Fruit fly (Drosophila melanogaster) whole organism, embryonic: Measurements from ENCODE around the gene CG15916.

ENCODE experiments used
- CG1024 ChIP-seq: fragments of 200-800 bp; sonication (Bioruptor generic); IDR thresholded peaks from 2 replicates; pipeline ENCODE4 v1.3.6; 2022; ENCODE audit warnings: missing biosample characterization, missing genetic modification characterization
- CG10431 ChIP-seq: fragments of 200-800 bp; sonication (Bioruptor generic); optimal IDR thresholded peaks from 3 replicates; lab custom pipeline; 2018; ENCODE audit warnings: missing biosample characterization, mild to moderate bottlenecking, missing genetic modification characterization
- CG10959 ChIP-seq: fragments of 200-800 bp; sonication (Bioruptor generic); IDR thresholded peaks from 2 replicates; pipeline ENCODE4 v1.3.6; 2022; ENCODE audit warnings: missing biosample characterization, missing genetic modification characterization
- CG11696 ChIP-seq: fragments of 200-800 bp; sonication (Bioruptor generic); IDR thresholded peaks from 2 replicates; pipeline ENCODE4 v1.3.6; 2022; ENCODE audit warnings: missing biosample characterization, missing genetic modification characterization
- CG13287 ChIP-seq: fragments of 200-800 bp; sonication (Bioruptor generic); IDR thresholded peaks from 2 replicates; pipeline ENCODE4 v1.3.6; 2022; ENCODE audit warnings: missing biosample characterization, missing genetic modification characterization; ENCODE audit not compliant: partially characterized antibody
- CG16813 ChIP-seq: fragments of 200-800 bp; sonication (Bioruptor generic); IDR thresholded peaks from 3 replicates; pipeline ENCODE4 v1.3.6; 2022; ENCODE audit warnings: missing biosample characterization, missing genetic modification characterization; ENCODE audit not compliant: partially characterized antibody
- CG17186 ChIP-seq: fragments of 200-800 bp; sonication (Bioruptor generic); optimal IDR thresholded peaks from 3 replicates; lab custom pipeline; 2017; ENCODE audit warnings: missing biosample characterization, missing genetic modification reagents, missing genetic modification characterization
- CG1792 ChIP-seq: fragments of 200-800 bp; sonication (Bioruptor generic); optimal IDR thresholded peaks from 2 replicates; lab custom pipeline; 2016; ENCODE audit warnings: missing biosample characterization, missing genetic modification characterization
- CG18262 ChIP-seq: fragments of 200-800 bp; optimal IDR thresholded peaks from 3 replicates; lab custom pipeline; 2019; ENCODE audit warnings: missing biosample characterization, mild to moderate bottlenecking, missing genetic modification characterization, moderate library complexity
- CG2875 ChIP-seq: fragments of 200-800 bp; sonication (Bioruptor generic); optimal IDR thresholded peaks from 2 replicates; lab custom pipeline; 2017; ENCODE audit warnings: missing biosample characterization, mild to moderate bottlenecking, missing genetic modification characterization, missing genetic modification reagents
- CG30020 ChIP-seq: fragments of 200-800 bp; optimal IDR thresholded peaks from 2 replicates; lab custom pipeline; 2019; ENCODE audit warnings: missing biosample characterization, mild to moderate bottlenecking, missing genetic modification characterization, moderate library complexity
- CG34224 ChIP-seq: fragments of 200-800 bp; sonication (Bioruptor generic); IDR thresholded peaks from 3 replicates; pipeline ENCODE4 v1.3.6; 2022; ENCODE audit warnings: missing biosample characterization, missing genetic modification characterization; ENCODE audit not compliant: partially characterized antibody
- CG4730 ChIP-seq: fragments of 200-800 bp; sonication (Bioruptor generic); IDR thresholded peaks from 2 replicates; pipeline ENCODE4 v1.3.6; 2022; ENCODE audit warnings: missing biosample characterization, missing genetic modification characterization
- CG6765 ChIP-seq: fragments of 200-800 bp; sonication (Bioruptor generic); optimal IDR thresholded peaks from 3 replicates; lab custom pipeline; 2017; ENCODE audit warnings: missing biosample characterization, mild to moderate bottlenecking, missing genetic modification characterization
- CG6791 ChIP-seq: fragments of 200-800 bp; sonication (Bioruptor generic); IDR thresholded peaks from 3 replicates; pipeline ENCODE4 v1.3.6; 2022; ENCODE audit warnings: missing biosample characterization, missing genetic modification characterization; ENCODE audit not compliant: partially characterized antibody
- CG7357 ChIP-seq: fragments of 200-800 bp; sonication (Bioruptor generic); IDR thresholded peaks from 3 replicates; pipeline ENCODE4 v1.3.6; 2022; ENCODE audit warnings: missing biosample characterization, missing genetic modification characterization
- CG7372 ChIP-seq: fragments of 200-800 bp; sonication (Bioruptor generic); IDR thresholded peaks from 2 replicates; pipeline ENCODE4 v1.3.6; 2022; ENCODE audit warnings: missing biosample characterization, missing genetic modification characterization
- CG7987 ChIP-seq: fragments of 200-800 bp; sonication (Bioruptor generic); optimal IDR thresholded peaks from 2 replicates; lab custom pipeline; 2018; ENCODE audit warnings: missing biosample characterization, mild to moderate bottlenecking, missing genetic modification characterization, moderate library complexity
- CG8388 ChIP-seq: fragments of 200-800 bp; sonication (Bioruptor generic); optimal IDR thresholded peaks from 2 replicates; lab custom pipeline; 2019; ENCODE audit warnings: missing biosample characterization, mild to moderate bottlenecking, missing genetic modification characterization, moderate library complexity
- CoRest ChIP-seq: fragments of 200-800 bp; sonication (Bioruptor generic); optimal IDR thresholded peaks from 3 replicates; lab custom pipeline; 2018; ENCODE audit warnings: missing biosample characterization, mild to moderate bottlenecking, missing genetic modification characterization, moderate library complexity
- Deaf1 ChIP-seq: fragments of 200-800 bp; optimal IDR thresholded peaks from 3 replicates; lab custom pipeline; 2019; ENCODE audit warnings: missing biosample characterization, mild to moderate bottlenecking, missing genetic modification characterization, moderate library complexity
- Dp ChIP-seq: fragments of 200-800 bp; sonication (Bioruptor generic); optimal IDR thresholded peaks from 2 replicates; lab custom pipeline; 2018; ENCODE audit warnings: missing biosample characterization, mild to moderate bottlenecking, missing genetic modification characterization, moderate library complexity
- Dref ChIP-seq: fragments of 200-800 bp; sonication (Bioruptor generic); IDR thresholded peaks from 2 replicates; pipeline ENCODE4 v1.3.6; 2022; ENCODE audit warnings: missing biosample characterization, missing genetic modification characterization
- E2f2 ChIP-seq: fragments of 200-800 bp; sonication (Bioruptor generic); IDR thresholded peaks from 2 replicates; pipeline ENCODE4 v1.3.6; 2022; ENCODE audit warnings: missing biosample characterization, missing genetic modification characterization
- Ets65A ChIP-seq: fragments of 200-800 bp; sonication (Bioruptor generic); peaks from one replicate; lab custom pipeline; 2016; ENCODE audit warnings: missing biosample characterization, missing genetic modification characterization
- Hsf ChIP-seq: fragments of 200-800 bp; sonication (Bioruptor generic); optimal IDR thresholded peaks from 3 replicates; lab custom pipeline; 2016; ENCODE audit warnings: missing biosample characterization, missing genetic modification characterization
- Lhr ChIP-seq: fragments of 200-800 bp; sonication (Bioruptor generic); optimal IDR thresholded peaks from 3 replicates; lab custom pipeline; 2017; ENCODE audit warnings: mild to moderate bottlenecking, missing biosample characterization, missing genetic modification reagents, missing genetic modification characterization
- Mrtf ChIP-seq: fragments of 200-800 bp; sonication (Bioruptor generic); IDR thresholded peaks from 3 replicates; pipeline ENCODE4 v1.3.6; 2022; ENCODE audit warnings: missing biosample characterization, missing genetic modification characterization
- Nf-YC ChIP-seq: fragments of 200-800 bp; optimal IDR thresholded peaks from 3 replicates; lab custom pipeline; 2019; ENCODE audit warnings: missing biosample characterization, mild to moderate bottlenecking, missing genetic modification characterization, moderate library complexity
- Opbp ChIP-seq: fragments of 200-800 bp; sonication (Bioruptor generic); IDR thresholded peaks from 3 replicates; pipeline ENCODE4 v1.3.6; 2022; ENCODE audit warnings: missing biosample characterization, missing genetic modification characterization; ENCODE audit not compliant: partially characterized antibody
- Poxn ChIP-seq: fragments of 200-800 bp; sonication (Bioruptor generic); IDR thresholded peaks from 2 replicates; pipeline ENCODE4 v1.3.6; 2022; ENCODE audit warnings: missing biosample characterization, missing genetic modification characterization
- Rfx ChIP-seq: fragments of 200-800 bp; sonication (Bioruptor generic); IDR thresholded peaks from 2 replicates; pipeline ENCODE4 v1.3.6; 2022; ENCODE audit warnings: missing biosample characterization, missing genetic modification characterization
- Sox100B ChIP-seq: fragments of 200-800 bp; sonication (Bioruptor generic); optimal IDR thresholded peaks from 3 replicates; lab custom pipeline; 2018; ENCODE audit warnings: missing biosample characterization, mild to moderate bottlenecking, missing genetic modification characterization
- Sry-β ChIP-seq: fragments of 200-800 bp; sonication (Bioruptor generic); optimal IDR thresholded peaks from 2 replicates; lab custom pipeline; 2018; ENCODE audit warnings: missing biosample characterization, mild to moderate bottlenecking, missing genetic modification characterization, moderate library complexity
- Tbp ChIP-seq: fragments of >200 bp; optimal IDR thresholded peaks from 2 replicates; lab custom pipeline; 2018; ENCODE audit warnings: missing biosample characterization, missing genetic modification characterization
- Xbp1 ChIP-seq: fragments of 200-800 bp; sonication (Bioruptor generic); optimal IDR thresholded peaks from 3 replicates; lab custom pipeline; 2016; ENCODE audit warnings: missing biosample characterization, mild to moderate bottlenecking, missing genetic modification characterization
- aop ChIP-seq: fragments of 200-800 bp; sonication (Bioruptor generic); IDR thresholded peaks from 2 replicates; pipeline ENCODE4 v1.3.6; 2022; ENCODE audit warnings: missing biosample characterization, missing genetic modification characterization
- br ChIP-seq: fragments of >200 bp; optimal IDR thresholded peaks from 2 replicates; lab custom pipeline; 2017
- crc ChIP-seq: fragments of 200-800 bp; sonication (Bioruptor generic); optimal IDR thresholded peaks from 2 replicates; lab custom pipeline; 2016; ENCODE audit warnings: missing biosample characterization, missing genetic modification characterization
- exex ChIP-seq: fragments of 200-800 bp; sonication (Bioruptor generic); optimal IDR thresholded peaks from 4 replicates; lab custom pipeline; 2018; ENCODE audit warnings: missing biosample characterization, mild to moderate bottlenecking, missing genetic modification characterization, moderate library complexity
- fd64A ChIP-seq: fragments of 200-800 bp; sonication (Bioruptor generic); optimal IDR thresholded peaks from 3 replicates; lab custom pipeline; 2018; ENCODE audit warnings: missing biosample characterization, mild to moderate bottlenecking, missing genetic modification characterization
- gfzf ChIP-seq: fragments of 200-800 bp; sonication (Bioruptor generic); optimal IDR thresholded peaks from 2 replicates; lab custom pipeline; 2016; ENCODE audit warnings: missing biosample characterization, mild to moderate bottlenecking, missing genetic modification characterization, moderate library complexity
- her ChIP-seq: fragments of 200-800 bp; sonication (Bioruptor generic); optimal IDR thresholded peaks from 2 replicates; lab custom pipeline; 2016; ENCODE audit warnings: missing biosample characterization, missing genetic modification characterization
- ken ChIP-seq: fragments of 200-800 bp; sonication (Bioruptor generic); IDR thresholded peaks from 3 replicates; pipeline ENCODE4 v1.3.6; 2022; ENCODE audit warnings: missing biosample characterization, missing genetic modification characterization
- odd ChIP-seq: fragments of 200-800 bp; sonication (Bioruptor generic); optimal IDR thresholded peaks from 2 replicates; lab custom pipeline; 2017; ENCODE audit warnings: missing biosample characterization, mild to moderate bottlenecking, missing genetic modification characterization
- pfk ChIP-seq: fragments of 200-800 bp; sonication (Bioruptor generic); optimal IDR thresholded peaks from 2 replicates; lab custom pipeline; 2018; ENCODE audit warnings: missing biosample characterization, mild to moderate bottlenecking, missing genetic modification characterization, moderate library complexity
- pzg ChIP-seq: fragments of 200-800 bp; sonication (Bioruptor generic); optimal IDR thresholded peaks from 3 replicates; lab custom pipeline; 2018; ENCODE audit warnings: missing biosample characterization, mild to moderate bottlenecking, missing genetic modification characterization, moderate library complexity
- ro ChIP-seq: fragments of 200-800 bp; sonication (Bioruptor generic); IDR thresholded peaks from 2 replicates; pipeline ENCODE4 v1.3.6; 2022; ENCODE audit warnings: missing biosample characterization, missing genetic modification characterization
- seq ChIP-seq: fragments of 200-800 bp; sonication (Bioruptor generic); IDR thresholded peaks from 2 replicates; pipeline ENCODE4 v1.3.6; 2022; ENCODE audit warnings: missing biosample characterization, missing genetic modification characterization
- slbo ChIP-seq: fragments of 200-800 bp; sonication (Bioruptor generic); IDR thresholded peaks from 2 replicates; pipeline ENCODE4 v1.3.6; 2022; ENCODE audit warnings: missing biosample characterization, missing genetic modification characterization
- sob ChIP-seq: fragments of 200-800 bp; sonication (Bioruptor generic); IDR thresholded peaks from 2 replicates; pipeline ENCODE4 v1.3.6; 2022; ENCODE audit warnings: missing biosample characterization, missing genetic modification characterization
- tna ChIP-seq: fragments of 200-800 bp; sonication (Bioruptor generic); IDR thresholded peaks from 2 replicates; pipeline ENCODE4 v1.3.6; 2022; ENCODE audit warnings: missing biosample characterization, missing genetic modification characterization; ENCODE audit not compliant: partially characterized antibody
- toy ChIP-seq: fragments of 200-800 bp; sonication (Bioruptor generic); IDR thresholded peaks from 2 replicates; pipeline ENCODE4 v1.3.6; 2022; ENCODE audit warnings: missing biosample characterization, missing genetic modification characterization

Gene CG15916

DNA sequence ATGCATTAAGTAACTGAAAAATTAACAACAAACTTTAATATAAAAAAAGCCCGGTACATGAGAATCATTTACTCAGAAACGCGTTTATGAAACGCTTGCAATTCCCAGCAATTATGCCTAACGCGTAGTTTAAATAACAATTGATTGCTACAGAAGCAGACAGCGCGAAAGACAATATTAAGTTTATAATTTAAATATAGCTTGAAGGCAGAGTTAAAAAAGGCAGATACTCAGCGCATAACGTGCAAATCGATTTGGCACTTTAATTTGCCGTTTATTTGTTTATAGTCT is 50.5 kb downstream of the CG15916 start, which contains the start of gene CG8924:
TSS of gene CG8924 (plus strand) at position 122 of the 291 bp plus-strand sequence.
- TF ChIP-seq Rfx (GFP tag; lab: Robert Waterston, UW) (no peak), toy (GFP tag; lab: Robert Waterston, UW) (no peak), Sry-β (no peak), CG17186 (GFP tag; lab: Kevin White, UChicago) (no peak), CG6765 (GFP tag; lab: Kevin White, UChicago) (no peak), ro (GFP tag; lab: Robert Waterston, UW) (no peak), crc (no peak), Tbp (no peak), Lhr (GFP tag; lab: Kevin White, UChicago) (no peak), Opbp (0 out of 3 replicates have a peak, but pooled peaks have one; percentile 26), CG4730 (GFP tag; lab: Robert Waterston, UW) (no peak), seq (no peak), Hsf (GFP tag; lab: Kevin White, UChicago) (no peak), slbo (GFP tag; lab: Robert Waterston, UW) (no peak), Dref (GFP tag; lab: Robert Waterston, UW) (peak; percentile 40), CG10959 (GFP tag; lab: Robert Waterston, UW) (no peak), CG30020 (tag; lab: Kevin White, UChicago) (peak; percentile 83), Ets65A (GFP tag; lab: Kevin White, UChicago) (no peak), CG6791 (GFP tag; lab: Robert Waterston, UW) (no peak), Xbp1 (GFP tag; lab: Kevin White, UChicago) (no peak), ken (no peak), CG13287 (GFP tag; lab: Robert Waterston, UW) (no peak), E2f2 (GFP tag; lab: Robert Waterston, UW) (peak; percentile 52), CG11696 (GFP tag; lab: Robert Waterston, UW) (no peak), br (lab: Kevin White, UChicago) (no peak), Dp (peak; percentile 42), CG18262 (tag; lab: Kevin White, UChicago) (no peak), Deaf1 (tag; lab: Kevin White, UChicago) (no peak), CG7372 (GFP tag; lab: Robert Waterston, UW) (no peak), pfk (peak; percentile 58), sob (no peak), fd64A (GFP tag; lab: Kevin White, UChicago) (no peak), Sox100B (GFP tag; lab: Kevin White, UChicago) (no peak), odd (GFP tag; lab: Kevin White, UChicago) (no peak), Poxn (GFP tag; lab: Robert Waterston, UW) (no peak), Nf-YC (tag; lab: Kevin White, UChicago) (no peak), CG1792 (GFP tag; lab: Kevin White, UChicago) (no peak), CG16813 (GFP tag; lab: Robert Waterston, UW) (no peak), CG10431 (GFP tag; lab: Kevin White, UChicago) (no peak), gfzf (GFP tag; lab: Kevin White, UChicago) (peak; percentile 61), exex (tag; lab: Kevin White, UChicago) (no peak), CG7987 (GFP tag; lab: Kevin White, UChicago) (no peak), CG7357 (no peak), Mrtf (GFP tag; lab: Robert Waterston, UW) (no peak), CG2875 (GFP tag; lab: Kevin White, UChicago) (no peak), CG1024 (peak; percentile 43; the same call in 1 of the 2 replicates), pzg (GFP tag; lab: Kevin White, UChicago) (peak; percentile 9), her (peak; percentile 98), aop (no peak), tna (no peak), CoRest (tag; lab: Kevin White, UChicago) (no peak), CG8388 (GFP tag; lab: Kevin White, UChicago) (no peak), CG34224 (GFP tag; lab: Robert Waterston, UW) (no peak)
